Worm (Caenorhabditis elegans) whole organism, L2 larva: ENCODE data around the gene catp-8.

Experiments used
- C34F6.9 ChIP-seq: fragments of 150-350 bp; optimal IDR thresholded peaks from 2 replicates; lab custom pipeline; 2014; ENCODE audit warnings: missing biosample characterization, missing genetic modification characterization
- F13H6.1 ChIP-seq: sonication (generic microtip); optimal IDR thresholded peaks from 2 replicates; lab custom pipeline; 2016; ENCODE audit warnings: missing genetic modification characterization, missing compliant biosample characterization
- R02D3.7 ChIP-seq: fragments of 150-350 bp; optimal IDR thresholded peaks from 2 replicates; lab custom pipeline; 2014; ENCODE audit warnings: missing biosample characterization, missing genetic modification characterization
- ZK546.5 ChIP-seq: sonication (generic microtip); optimal IDR thresholded peaks from 2 replicates; lab custom pipeline; 2017; ENCODE audit warnings: missing biosample characterization, missing genetic modification characterization
- aly-2 ChIP-seq: fragments of 150-350 bp; optimal IDR thresholded peaks from 2 replicates; lab custom pipeline; 2014; ENCODE audit warnings: missing biosample characterization, missing genetic modification characterization
- ama-1 ChIP-seq: fragments of 150-350 bp; optimal IDR thresholded peaks from 2 replicates; lab custom pipeline; 2018; ENCODE audit warnings: inconsistent platforms
- blmp-1 ChIP-seq: sonication (generic microtip); optimal IDR thresholded peaks from 2 replicates; lab custom pipeline; 2017; ENCODE audit warnings: missing genetic modification characterization, mild to moderate bottlenecking, missing compliant biosample characterization, antibody characterized with exemption, moderate library complexity; ENCODE audit not compliant: insufficient read depth
- ceh-16 ChIP-seq: fragments of 150-350 bp; optimal IDR thresholded peaks from 2 replicates; lab custom pipeline; 2014; ENCODE audit warnings: missing biosample characterization, missing genetic modification characterization
- ceh-82 ChIP-seq: fragments of 150-350 bp; optimal IDR thresholded peaks from 2 replicates; lab custom pipeline; 2014; ENCODE audit warnings: missing biosample characterization, missing genetic modification characterization
- crh-2 ChIP-seq: sonication (generic microtip); optimal IDR thresholded peaks from 2 replicates; lab custom pipeline; 2017; ENCODE audit warnings: missing biosample characterization, missing genetic modification characterization
- dmd-4 ChIP-seq: sonication (generic microtip); optimal IDR thresholded peaks from 2 replicates; lab custom pipeline; 2017; ENCODE audit warnings: missing biosample characterization, missing genetic modification characterization
- elt-1 ChIP-seq: fragments of 150-350 bp; optimal IDR thresholded peaks from 2 replicates; lab custom pipeline; 2014; ENCODE audit warnings: missing biosample characterization, missing genetic modification characterization
- elt-3 ChIP-seq: sonication (generic microtip); optimal IDR thresholded peaks from 2 replicates; lab custom pipeline; 2017; ENCODE audit warnings: missing biosample characterization, missing genetic modification characterization
- gmeb-1 ChIP-seq: fragments of 150-350 bp; optimal IDR thresholded peaks from 2 replicates; lab custom pipeline; 2014; ENCODE audit warnings: missing biosample characterization, missing genetic modification characterization
- lin-13 ChIP-seq: fragments of 150-350 bp; optimal IDR thresholded peaks from 2 replicates; lab custom pipeline; 2014; ENCODE audit warnings: missing biosample characterization, missing genetic modification reagents, missing genetic modification characterization
- lsy-2 ChIP-seq, 2 experiments: fragments of 150-350 bp in 1 of 2; sonication (generic microtip) in 1 of 2; optimal IDR thresholded peaks; 2 replicates each; lab custom pipeline; 2014 to 2017; ENCODE audit warnings: missing biosample characterization in 2 of 2, missing genetic modification characterization in 2 of 2
- mdl-1 ChIP-seq, 2 experiments: fragments of 150-350 bp in 1 of 2; sonication (generic microtip) in 1 of 2; optimal IDR thresholded peaks; 2 replicates each; lab custom pipeline; 2017; ENCODE audit warnings: missing biosample characterization in 2 of 2, missing genetic modification characterization in 2 of 2
- nhr-10 ChIP-seq: sonication (generic microtip); optimal IDR thresholded peaks from 2 replicates; lab custom pipeline; 2017; ENCODE audit warnings: missing biosample characterization, missing genetic modification characterization
- nhr-12 ChIP-seq: fragments of 150-350 bp; optimal IDR thresholded peaks from 2 replicates; lab custom pipeline; 2014; ENCODE audit warnings: missing biosample characterization, missing genetic modification characterization
- nhr-129 ChIP-seq: fragments of 150-350 bp; optimal IDR thresholded peaks from 2 replicates; lab custom pipeline; 2014; ENCODE audit warnings: missing biosample characterization, missing genetic modification characterization
- nhr-21 ChIP-seq: fragments of 150-350 bp; optimal IDR thresholded peaks from 2 replicates; lab custom pipeline; 2014; ENCODE audit warnings: missing biosample characterization, missing genetic modification characterization
- nhr-23 ChIP-seq: fragments of 150-350 bp; optimal IDR thresholded peaks from 2 replicates; lab custom pipeline; 2014; ENCODE audit warnings: missing biosample characterization, missing genetic modification reagents, missing genetic modification characterization
- nhr-237 ChIP-seq: fragments of 150-350 bp; optimal IDR thresholded peaks from 2 replicates; lab custom pipeline; 2014; ENCODE audit warnings: missing biosample characterization, missing genetic modification characterization
- nhr-25 ChIP-seq: fragments of 150-350 bp; sonication (generic microtip); optimal IDR thresholded peaks from 3 replicates; lab custom pipeline; 2014; ENCODE audit warnings: missing biosample characterization, missing genetic modification characterization
- nhr-6 ChIP-seq: fragments of 150-350 bp; optimal IDR thresholded peaks from 2 replicates; lab custom pipeline; 2014; ENCODE audit warnings: missing biosample characterization, missing genetic modification characterization
- nhr-77 ChIP-seq: fragments of 150-350 bp; optimal IDR thresholded peaks from 2 replicates; lab custom pipeline; 2014; ENCODE audit warnings: missing biosample characterization, missing genetic modification characterization
- sma-3 ChIP-seq: sonication (generic microtip); optimal IDR thresholded peaks from 2 replicates; lab custom pipeline; 2016; ENCODE audit warnings: missing genetic modification reagents, missing genetic modification characterization, missing compliant biosample characterization
- sma-9 ChIP-seq, 2 experiments: fragments of 150-350 bp in 1 of 2; sonication (generic microtip) in 1 of 2; optimal IDR thresholded peaks; 2 replicates each; lab custom pipeline; 2014 to 2016; ENCODE audit warnings: missing genetic modification characterization in 2 of 2, mild to moderate bottlenecking in 1 of 2, missing biosample characterization in 1 of 2, missing compliant biosample characterization in 1 of 2, missing genetic modification reagents in 1 of 2, moderate library complexity in 1 of 2
- unc-55 ChIP-seq: fragments of 150-350 bp; sonication (generic microtip); optimal IDR thresholded peaks from 3 replicates; lab custom pipeline; 2014; ENCODE audit warnings: missing biosample characterization, missing genetic modification reagents, missing genetic modification characterization
- unc-62 ChIP-seq: fragments of 150-350 bp; optimal IDR thresholded peaks from 2 replicates; lab custom pipeline; 2014; ENCODE audit warnings: missing biosample characterization, missing genetic modification reagents, missing genetic modification characterization
- zag-1 ChIP-seq: fragments of 150-350 bp; optimal IDR thresholded peaks from 2 replicates; lab custom pipeline; 2014; ENCODE audit warnings: missing biosample characterization, missing genetic modification characterization
- ztf-1 ChIP-seq: fragments of 200-800 bp; sonication (Bioruptor generic); conservative IDR thresholded peaks from 2 replicates; pipeline ENCODE4 v1.3.6; 2022; ENCODE audit warnings: missing genetic modification characterization, missing compliant biosample characterization
- ztf-11 ChIP-seq: sonication (generic microtip); optimal IDR thresholded peaks from 2 replicates; lab custom pipeline; 2017; ENCODE audit warnings: missing biosample characterization, missing genetic modification characterization
- ztf-4 ChIP-seq: fragments of 150-350 bp; optimal IDR thresholded peaks from 2 replicates; lab custom pipeline; 2014; ENCODE audit warnings: missing biosample characterization, missing genetic modification characterization

The catp-8 gene

DNA sequence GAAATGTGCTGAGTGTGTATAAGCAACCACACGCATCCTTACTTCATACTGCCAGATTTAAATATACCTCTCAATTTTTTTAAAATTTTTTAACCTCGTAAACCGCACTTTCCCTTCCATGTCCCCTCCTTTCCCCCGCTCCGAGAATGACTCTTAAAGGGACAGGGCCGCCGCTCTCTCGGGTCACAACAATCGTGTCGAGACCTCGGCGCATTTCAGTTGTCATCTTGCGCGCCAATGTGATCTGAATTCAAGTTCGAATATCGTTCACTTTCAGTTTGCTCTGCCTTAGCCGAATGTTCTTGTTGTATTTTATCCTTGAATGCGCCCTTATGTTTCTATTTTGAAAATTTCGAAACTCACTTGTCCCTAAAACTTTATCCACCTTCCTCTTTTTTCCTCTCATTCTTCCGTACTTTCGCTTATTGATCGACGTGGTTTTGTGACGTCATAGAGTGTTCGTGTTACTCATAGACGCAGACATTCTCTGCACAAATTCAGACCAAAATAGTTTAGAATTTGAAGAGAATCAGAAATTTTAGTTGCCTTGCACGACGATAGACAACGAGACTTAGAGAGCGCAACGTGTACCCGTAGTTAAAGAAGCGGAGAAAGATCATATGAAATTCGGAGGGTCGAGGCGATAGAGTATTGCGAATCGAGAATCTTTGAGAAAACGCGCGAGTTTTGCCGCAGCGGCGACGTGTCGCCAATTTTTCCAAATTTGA, 43.3 kb upstream of the catp-8 start (continued):
- TF ChIP-seq nhr-237 (tag; lab: Kevin White, UChicago) (no peak), nhr-25 (tag; lab: Kevin White, UChicago) (peak; percentile 68), aly-2 (tag; lab: Kevin White, UChicago) (no peak), gmeb-1 (tag; lab: Kevin White, UChicago) (peak; percentile 65), nhr-12 (tag; lab: Kevin White, UChicago) (no peak), ama-1 (lab: Kevin White, UChicago) (peak; percentile 83)
- TF ChIP-seq, all 48 proteins: peak for 24

DNA sequence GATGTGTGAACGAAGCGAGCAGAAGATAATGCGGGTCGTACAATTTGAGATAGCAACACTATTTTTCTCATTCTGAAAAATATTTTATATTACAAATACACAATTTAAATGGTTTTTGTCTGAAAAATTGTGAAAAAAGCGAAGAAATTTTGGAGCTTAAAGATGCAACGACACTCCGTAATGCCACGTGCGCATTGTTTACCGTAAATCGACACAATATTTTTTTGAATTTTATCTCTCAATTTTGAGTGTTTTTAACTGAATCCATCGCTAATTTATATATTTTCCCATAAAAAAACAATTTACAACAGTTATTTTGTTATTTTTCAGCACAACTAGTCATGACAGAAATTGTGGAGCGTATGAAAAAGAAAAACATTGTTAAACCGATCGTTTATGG, 41.9 kb upstream of the catp-8 start, which contains the start of the genes M04B2.4 and gfl-1:
M04B2.4 (minus strand) TSS at position 72 of the 400 bp plus-strand sequence.
gfl-1 (plus strand) TSS at position 331 of the 400 bp plus-strand sequence.
- TF ChIP-seq dmd-4 (tag; lab: Kevin White, UChicago) (no peak), lin-13 (peak; percentile 26), nhr-129 (tag; lab: Kevin White, UChicago) (peak; percentile 6), sma-9 (GFP tag; optimal IDR thresholded peaks at IDR 0.05; lab: Kevin White, UChicago) (peak; percentile 0), sma-9 (tag; optimal IDR thresholded peaks at IDR 0.05; lab: Kevin White, UChicago) (no peak), lsy-2 (tag; optimal IDR thresholded peaks at IDR 0.05; lab: Kevin White, UChicago) (peak in 1 of 2 experiments; percentile 67), unc-55 (GFP tag; lab: Kevin White, UChicago) (peak; percentile 61), C34F6.9 (tag; lab: Kevin White, UChicago) (peak; percentile 74), crh-2 (peak; percentile 50), ceh-82 (tag; lab: Kevin White, UChicago) (no peak), ztf-4 (tag; lab: Kevin White, UChicago) (no peak), sma-3 (GFP tag; lab: Kevin White, UChicago) (peak; percentile 3), ceh-16 (no peak), nhr-10 (tag; lab: Kevin White, UChicago) (no peak), R02D3.7 (tag; lab: Kevin White, UChicago) (peak; percentile 91), F13H6.1 (tag; lab: Kevin White, UChicago) (no peak), gmeb-1 (tag; lab: Kevin White, UChicago) (peak; percentile 59)

DNA sequence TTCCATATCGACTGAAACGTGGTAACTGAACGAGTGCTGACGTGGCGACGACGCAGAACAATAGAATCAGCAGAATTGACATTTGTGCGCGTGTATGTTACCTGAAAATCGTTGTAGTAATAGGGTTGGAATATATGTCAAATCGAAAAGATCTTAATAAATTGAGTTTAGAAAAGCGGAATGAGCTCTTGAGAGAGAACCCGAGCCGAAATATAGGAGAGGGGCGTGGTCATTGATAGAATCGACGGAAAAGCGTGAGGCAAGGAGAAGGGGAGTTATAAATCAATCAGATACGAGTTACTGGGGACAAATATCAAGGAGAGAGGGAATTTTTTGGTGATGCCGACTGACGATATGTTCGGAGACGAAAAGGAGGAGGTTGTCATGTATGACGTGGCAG, 31.6 kb upstream of the catp-8 start, which contains the start of gene M04B2.6:
M04B2.6 (minus strand) TSS at position 101 of the 400 bp plus-strand sequence.
- TF ChIP-seq nhr-6 (tag; lab: Kevin White, UChicago) (no peak), nhr-77 (tag; lab: Kevin White, UChicago) (no peak), ceh-82 (tag; lab: Kevin White, UChicago) (no peak), nhr-21 (tag; lab: Kevin White, UChicago) (no peak), lsy-2 (tag; optimal IDR thresholded peaks at IDR 0.05; lab: Kevin White, UChicago) (no peak), R02D3.7 (tag; lab: Kevin White, UChicago) (no peak), sma-9 (GFP tag; optimal IDR thresholded peaks at IDR 0.05; lab: Kevin White, UChicago) (no peak), sma-9 (tag; optimal IDR thresholded peaks at IDR 0.05; lab: Kevin White, UChicago) (no peak), ztf-11 (tag; lab: Kevin White, UChicago) (no peak), mdl-1 (tag; optimal IDR thresholded peaks at IDR 0.05; lab: Kevin White, UChicago) (no peak), ztf-1 (GFP tag; lab: Robert Waterston, UW) (no peak), elt-1 (tag; lab: Kevin White, UChicago) (no peak), blmp-1 (tag; lab: Kevin White, UChicago) (no peak), nhr-237 (tag; lab: Kevin White, UChicago) (no peak), unc-62 (GFP tag; lab: Kevin White, UChicago) (no peak)
- TF ChIP-seq, all 48 proteins: peak for 0

DNA sequence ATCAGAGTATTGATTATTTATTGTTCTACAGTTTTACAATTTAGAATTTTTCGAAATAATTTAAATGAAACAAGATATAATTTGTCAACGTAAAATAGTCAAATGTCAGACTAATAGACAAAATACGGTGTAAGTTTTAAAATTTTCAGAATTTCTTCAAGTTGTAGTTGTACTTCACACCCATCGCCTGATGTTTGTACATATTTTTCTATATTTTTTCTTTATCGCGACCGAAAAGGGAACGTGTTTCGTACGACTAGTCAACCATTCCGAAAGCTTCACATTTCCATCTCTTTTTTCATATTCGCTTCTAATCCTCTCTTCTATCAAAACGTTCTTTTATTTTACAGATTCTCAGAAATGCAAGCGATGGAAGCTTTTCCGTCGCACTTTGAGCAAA, 25.4 kb upstream of the catp-8 start, which contains the start of gene twk-25:
twk-25 (plus strand) TSS at position 301 of the 400 bp plus-strand sequence.
- TF ChIP-seq ztf-1 (GFP tag; lab: Robert Waterston, UW) (no peak), elt-3 (no peak), aly-2 (tag; lab: Kevin White, UChicago) (no peak), lsy-2 (tag; optimal IDR thresholded peaks at IDR 0.05; lab: Kevin White, UChicago) (no peak), nhr-21 (tag; lab: Kevin White, UChicago) (no peak), nhr-129 (tag; lab: Kevin White, UChicago) (no peak), nhr-12 (tag; lab: Kevin White, UChicago) (no peak), gmeb-1 (tag; lab: Kevin White, UChicago) (no peak), ceh-82 (tag; lab: Kevin White, UChicago) (no peak), nhr-23 (tag; lab: Kevin White, UChicago) (no peak), zag-1 (tag; lab: Kevin White, UChicago) (no peak), ceh-16 (no peak), ZK546.5 (tag; lab: Kevin White, UChicago) (no peak), dmd-4 (tag; lab: Kevin White, UChicago) (no peak)
